Fruit fly (Drosophila melanogaster) whole organism, prepupa: ENCODE results near the gene ppk20.

ENCODE experiments used
- CG3032 ChIP-seq: fragments of 200-800 bp; optimal IDR thresholded peaks from 2 replicates; lab custom pipeline; 2019; ENCODE audit warnings: missing biosample characterization, mild to moderate bottlenecking, missing genetic modification characterization, moderate library complexity
- CG34406 ChIP-seq: fragments of 200-800 bp; sonication (Bioruptor generic); optimal IDR thresholded peaks from 3 replicates; lab custom pipeline; 2016; ENCODE audit warnings: missing biosample characterization, missing genetic modification characterization
- CG3919 ChIP-seq: fragments of 200-800 bp; sonication (Bioruptor generic); optimal IDR thresholded peaks from 3 replicates; lab custom pipeline; 2016; ENCODE audit warnings: missing biosample characterization, missing genetic modification characterization
- Eip78C ChIP-seq: fragments of 200-800 bp; sonication (Bioruptor generic); peaks from one replicate; lab custom pipeline; 2016; ENCODE audit warnings: missing biosample characterization, missing genetic modification characterization
- Gug ChIP-seq: fragments of 200-800 bp; sonication (Bioruptor generic); IDR thresholded peaks from 2 replicates; pipeline ENCODE4 v1.3.6; 2022; ENCODE audit warnings: missing biosample characterization, missing genetic modification characterization
- Hr39 ChIP-seq: fragments of 200-800 bp; sonication (Bioruptor generic); optimal IDR thresholded peaks from 2 replicates; lab custom pipeline; 2016; ENCODE audit warnings: missing biosample characterization, missing genetic modification characterization
- OdsH ChIP-seq: fragments of 200-800 bp; sonication (Bioruptor generic); optimal IDR thresholded peaks from 3 replicates; lab custom pipeline; 2016; ENCODE audit warnings: missing biosample characterization, missing genetic modification characterization
- achi ChIP-seq: fragments of 200-800 bp; sonication (Bioruptor generic); optimal IDR thresholded peaks from 3 replicates; lab custom pipeline; 2016; ENCODE audit warnings: missing biosample characterization, missing genetic modification characterization
- dsx ChIP-seq: fragments of 200-800 bp; optimal IDR thresholded peaks from 3 replicates; lab custom pipeline; 2019; ENCODE audit warnings: missing biosample characterization, mild to moderate bottlenecking, missing genetic modification characterization, moderate library complexity; ENCODE audit not compliant: poor library complexity, severe bottlenecking
- esn ChIP-seq: fragments of 200-800 bp; sonication (Bioruptor generic); optimal IDR thresholded peaks from 2 replicates; lab custom pipeline; 2016; ENCODE audit warnings: missing biosample characterization, mild to moderate bottlenecking, missing genetic modification characterization, moderate library complexity
- net ChIP-seq: fragments of 200-800 bp; sonication (Bioruptor generic); optimal IDR thresholded peaks from 3 replicates; lab custom pipeline; 2016; ENCODE audit warnings: missing biosample characterization, missing genetic modification characterization
- topi ChIP-seq: fragments of 200-800 bp; sonication (Bioruptor generic); optimal IDR thresholded peaks from 3 replicates; lab custom pipeline; 2016; ENCODE audit warnings: missing biosample characterization, missing genetic modification characterization

The ppk20 gene

DNA sequence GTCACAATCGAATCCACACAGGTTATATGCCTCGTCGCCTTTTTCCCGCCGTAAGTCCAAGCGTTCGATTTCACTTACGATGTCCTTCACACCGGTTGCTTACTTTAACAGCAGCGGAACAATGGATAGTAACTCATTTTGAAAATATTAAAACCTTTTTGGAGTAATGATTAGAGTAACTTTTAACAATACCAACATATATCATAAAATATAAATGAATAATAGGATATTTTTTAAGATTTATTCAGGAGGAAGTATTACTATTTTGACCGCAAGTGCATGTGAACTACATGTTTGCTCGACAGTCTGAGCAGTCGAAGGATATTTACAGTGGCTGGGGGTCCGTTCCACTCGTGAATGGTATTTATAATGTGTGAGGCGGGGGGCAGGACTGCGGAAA lies 51.5 kb downstream of the ppk20 start (continued):
- TF ChIP-seq Eip78C (GFP tag; lab: Kevin White, UChicago) (peak; percentile 86), esn (GFP tag; lab: Kevin White, UChicago) (peak; percentile 48), CG3919 (GFP tag; lab: Kevin White, UChicago) (peak; percentile 41), net (GFP tag; lab: Kevin White, UChicago) (peak; percentile 35), achi (GFP tag; lab: Kevin White, UChicago) (peak; percentile 22), Gug (GFP tag; lab: Robert Waterston, UW) (no peak), CG34406 (GFP tag; lab: Kevin White, UChicago) (peak; percentile 28), OdsH (GFP tag; lab: Kevin White, UChicago) (peak; percentile 57), CG3032 (tag; lab: Kevin White, UChicago) (peak; percentile 52), Hr39 (GFP tag; lab: Kevin White, UChicago) (peak; percentile 34), dsx (GFP tag; lab: Kevin White, UChicago) (peak; percentile 22), topi (GFP tag; lab: Kevin White, UChicago) (peak; percentile 23)
- TF ChIP-seq, all 60 proteins: peak for 36
